Worm (Caenorhabditis elegans) whole organism, L3 larva: ENCODE measurements around the gene srbc-37.

Experiments used
- ZK546.5 ChIP-seq: sonication (generic microtip); optimal IDR thresholded peaks from 2 replicates; lab custom pipeline; 2017; ENCODE audit warnings: missing biosample characterization, missing genetic modification characterization
- aly-2 ChIP-seq: fragments of 150-350 bp; optimal IDR thresholded peaks from 2 replicates; lab custom pipeline; 2014; ENCODE audit warnings: missing biosample characterization, missing genetic modification characterization
- ceh-28 ChIP-seq: fragments of 150-350 bp; optimal IDR thresholded peaks from 2 replicates; lab custom pipeline; 2014; ENCODE audit warnings: missing biosample characterization, missing genetic modification reagents, missing genetic modification characterization
- daf-12 ChIP-seq: fragments of 150-350 bp; optimal IDR thresholded peaks from 2 replicates; lab custom pipeline; 2014; ENCODE audit warnings: missing biosample characterization, missing genetic modification reagents, missing genetic modification characterization
- fos-1 ChIP-seq: fragments of 150-350 bp; optimal IDR thresholded peaks from 2 replicates; lab custom pipeline; 2014; ENCODE audit warnings: missing biosample characterization, missing genetic modification characterization
- lin-15B ChIP-seq: fragments of 150-350 bp; optimal IDR thresholded peaks from 2 replicates; lab custom pipeline; 2014; ENCODE audit warnings: missing biosample characterization, missing genetic modification characterization
- nhr-11 ChIP-seq: fragments of 150-350 bp; optimal IDR thresholded peaks from 2 replicates; lab custom pipeline; 2014; ENCODE audit warnings: missing biosample characterization, missing genetic modification characterization
- nhr-23 ChIP-seq: fragments of 150-350 bp; optimal IDR thresholded peaks from 2 replicates; lab custom pipeline; 2014; ENCODE audit warnings: missing biosample characterization, missing genetic modification reagents, missing genetic modification characterization
- nhr-237 ChIP-seq: fragments of 150-350 bp; optimal IDR thresholded peaks from 2 replicates; lab custom pipeline; 2014; ENCODE audit warnings: missing biosample characterization, missing genetic modification characterization
- unc-39 ChIP-seq: sonication (generic microtip); optimal IDR thresholded peaks from 4 replicates; lab custom pipeline; 2017; ENCODE audit warnings: missing biosample characterization, missing genetic modification characterization

DNA sequence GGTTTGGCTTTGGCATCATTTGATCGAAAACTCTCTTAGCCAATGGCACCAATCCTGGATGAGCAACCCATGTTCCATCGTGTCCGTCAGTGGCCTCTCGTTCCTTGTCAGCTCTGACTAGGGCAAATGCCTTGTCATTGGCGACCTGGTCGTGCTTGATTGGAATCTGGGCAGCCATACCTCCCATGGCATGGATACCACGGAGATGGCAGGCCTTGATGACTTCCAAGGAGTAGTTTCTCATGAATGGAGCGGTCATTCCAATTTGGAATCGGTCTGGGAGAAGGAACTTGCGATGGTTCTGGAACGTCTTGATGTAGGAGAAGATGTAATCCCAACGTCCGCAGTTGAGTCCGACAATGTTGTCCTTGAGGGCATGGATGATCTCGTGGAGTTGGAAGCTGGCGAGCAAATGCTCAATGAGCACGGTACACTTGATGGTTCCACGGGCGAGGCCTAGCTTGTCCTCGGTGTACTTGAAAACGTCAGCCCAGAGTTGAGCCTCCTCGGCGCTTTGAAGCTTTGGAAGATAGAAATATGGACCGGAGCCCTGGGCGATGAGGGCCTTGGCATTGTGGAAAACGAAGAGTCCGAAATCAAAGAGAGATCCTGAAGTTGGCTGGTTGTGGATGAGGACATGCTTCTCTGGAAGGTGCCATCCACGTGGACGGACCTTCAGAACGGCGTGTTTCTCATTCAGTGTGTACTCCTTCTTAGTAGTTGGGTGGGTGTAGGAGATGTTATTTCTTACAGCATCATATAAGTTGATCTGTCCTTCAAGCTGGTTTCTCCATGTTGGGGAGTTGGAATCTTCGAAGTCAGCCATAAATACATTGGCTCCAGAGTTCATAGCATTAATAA, 22.8 kb downstream of the srbc-37 start:
- TF ChIP-seq nhr-237 (tag; lab: Kevin White, UChicago) (no peak), ZK546.5 (tag; lab: Kevin White, UChicago) (no peak), ceh-28 (tag; lab: Kevin White, UChicago) (no peak), nhr-23 (tag; lab: Kevin White, UChicago) (no peak), fos-1 (tag; lab: Kevin White, UChicago) (no peak), nhr-11 (no peak), lin-15B (tag; lab: Kevin White, UChicago) (no peak), aly-2 (tag; lab: Kevin White, UChicago) (no peak), unc-39 (tag; lab: Kevin White, UChicago) (no peak), daf-12 (tag; lab: Kevin White, UChicago) (no peak)
